Fruit fly (Drosophila melanogaster): ENCODE measurements around the gene CG15879.

The CG15879 gene

DNA sequence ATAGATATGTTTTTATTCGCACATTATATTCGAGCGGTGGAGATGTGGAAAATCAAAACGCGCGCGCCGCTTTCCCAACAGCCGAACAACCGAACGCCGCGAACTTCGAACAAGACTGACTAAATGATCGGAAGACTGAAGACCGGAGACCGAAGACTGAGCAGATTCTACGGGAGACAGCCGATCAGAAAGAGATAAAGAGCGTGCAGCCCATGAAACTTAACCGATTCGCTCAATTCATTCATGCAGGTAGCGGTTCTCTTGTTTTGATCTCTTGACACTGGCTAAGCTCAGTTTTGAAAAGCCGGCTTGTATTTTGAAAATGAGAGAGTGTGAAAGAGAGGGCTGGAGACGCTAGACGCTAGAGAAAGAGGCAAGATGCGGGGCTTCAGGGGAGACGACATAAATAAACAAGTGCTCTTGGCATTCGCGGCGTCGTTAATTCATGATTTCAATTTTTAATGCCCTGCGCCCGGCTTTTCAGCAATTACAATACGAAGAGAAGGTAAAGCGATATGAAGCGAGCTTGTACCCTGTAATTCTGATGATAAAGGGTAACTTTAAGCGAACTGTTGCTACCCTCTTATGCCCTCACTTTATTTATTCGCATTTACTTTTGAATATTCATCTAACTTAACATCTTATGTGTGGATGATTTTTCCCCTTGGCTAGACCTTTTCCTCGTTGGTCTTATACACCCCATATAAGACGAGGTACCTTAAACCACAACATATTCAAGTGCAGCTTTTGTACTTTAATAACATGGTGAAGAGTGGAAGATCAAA, 17.1 kb downstream of the CG15879 start, which contains the start of gene zormin (continued):
- TF ChIP-seq Dbx (GFP tag; IDR thresholded peaks at IDR 0.05), result peak; percentile 5; the same call in 1 of the 3 replicates
- peak; percentile 10; the same call in 1 of the 4 replicates for TF ChIP-seq Gug (GFP tag; IDR thresholded peaks at IDR 0.05)
- peak; percentile 15; the same call in 1 of the 2 replicates for TF ChIP-seq NFAT (GFP tag; IDR thresholded peaks at IDR 0.05)
- TF ChIP-seq CG4820 (GFP tag; optimal IDR thresholded peaks at IDR 0.05), result peak; percentile 38
- TF ChIP-seq lmd (GFP tag; IDR thresholded peaks at IDR 0.05), result peak; percentile 26; the same call in 1 of the 2 replicates
- no peak for TF ChIP-seq CG4404 (GFP tag; IDR thresholded peaks at IDR 0.05)
- peak; percentile 8 for TF ChIP-seq HHEX (GFP tag; optimal IDR thresholded peaks at IDR 0.05)
- TF ChIP-seq CG7357 (GFP tag; IDR thresholded peaks at IDR 0.05), result 0 out of 3 replicates have a peak, but pooled peaks have one; percentile 37
- peak; percentile 47 for TF ChIP-seq CG6689 (GFP tag; IDR thresholded peaks at IDR 0.05)
- peak; percentile 75 for TF ChIP-seq Jarid2 (GFP tag; optimal IDR thresholded peaks at IDR 0.05)
- TF ChIP-seq CG2202 (tag; optimal IDR thresholded peaks at IDR 0.05), result no peak
- no peak for TF ChIP-seq D (optimal IDR thresholded peaks at IDR 0.05)
- TF ChIP-seq D (GFP tag; optimal IDR thresholded peaks at IDR 0.05), result peak; percentile 19
- peak; percentile 54 for TF ChIP-seq CG13287 (GFP tag; IDR thresholded peaks at IDR 0.05; ENCODE audit: partially characterized antibody)

DNA sequence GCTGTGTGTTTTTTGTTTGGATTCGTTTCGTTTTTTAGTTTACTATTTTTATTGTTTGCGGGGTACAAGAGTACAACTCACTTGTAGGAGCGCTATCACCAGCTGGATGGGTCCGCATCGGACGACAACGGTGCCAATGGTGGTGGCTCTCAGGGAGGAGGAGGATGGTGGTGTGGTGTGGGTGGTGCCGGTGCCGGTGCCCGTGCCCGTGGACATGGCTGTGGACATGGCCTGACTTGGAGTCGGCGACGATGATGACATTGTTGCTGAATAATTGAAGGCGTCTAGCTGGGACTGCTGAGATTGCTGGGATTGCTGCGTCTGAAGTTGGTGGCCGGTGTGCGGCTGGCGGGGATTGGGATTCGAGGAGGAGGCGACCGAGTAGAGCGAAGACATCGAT, 19.2 kb downstream of the CG15879 start:
- TF ChIP-seq Blimp-1 (GFP tag; optimal IDR thresholded peaks at IDR 0.05) (no peak), Sin3A (optimal IDR thresholded peaks at IDR 0.05) (no peak), Dp (GFP tag; optimal IDR thresholded peaks at IDR 0.05) (no peak), CG11560 (tag; IDR thresholded peaks at IDR 0.05) (0 out of 3 replicates have a peak, but pooled peaks have one; percentile 11), CG8765 (GFP tag; IDR thresholded peaks at IDR 0.05) (no peak), NFAT (GFP tag; IDR thresholded peaks at IDR 0.05) (no peak), MTF-1 (GFP tag; optimal IDR thresholded peaks at IDR 0.05; ENCODE audit: borderline replicate concordance) (no peak), dati (GFP tag; IDR thresholded peaks at IDR 0.05) (no peak), Ets65A (GFP tag) (peak; percentile 77), pita (GFP tag; optimal IDR thresholded peaks at IDR 0.05) (no peak), crc (GFP tag; optimal IDR thresholded peaks at IDR 0.05) (no peak), CrebB (tag; optimal IDR thresholded peaks at IDR 0.05) (no peak), sens (GFP tag) (peak; percentile 24)

DNA sequence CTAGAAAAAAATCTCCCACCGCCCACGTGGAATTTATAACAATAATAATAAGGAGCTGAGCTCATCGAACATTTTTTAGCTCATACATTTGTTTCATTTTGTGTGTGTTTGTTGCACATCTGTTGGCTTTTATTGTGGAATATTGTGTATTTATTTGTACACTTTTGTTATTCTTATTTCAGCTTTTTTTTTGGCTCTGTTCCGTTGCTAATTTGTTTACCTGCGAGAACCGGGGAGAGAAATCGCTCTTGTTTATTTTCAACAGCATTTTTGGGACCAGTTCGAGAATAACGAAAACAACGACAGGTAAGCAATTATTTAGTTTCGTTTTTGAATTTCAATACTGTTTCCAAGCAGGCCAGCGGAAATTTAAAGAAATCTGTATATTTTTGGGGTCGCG, 21.1 kb downstream of the CG15879 start:
- TF ChIP-seq CG10959 (GFP tag; IDR thresholded peaks at IDR 0.05), result no peak
- TF ChIP-seq CG3838 (GFP tag; optimal IDR thresholded peaks at IDR 0.05), result no peak
- TF ChIP-seq H2.0 (GFP tag; IDR thresholded peaks at IDR 0.05), result no peak
- TF ChIP-seq az2 (GFP tag; optimal IDR thresholded peaks at IDR 0.05), result no peak
- no peak for TF ChIP-seq sr (GFP tag; IDR thresholded peaks at IDR 0.05)
- no peak for TF ChIP-seq CG9215 (GFP tag; IDR thresholded peaks at IDR 0.05)
- no peak for TF ChIP-seq CG4730 (GFP tag; IDR thresholded peaks at IDR 0.05)
- peak; percentile 44 for TF ChIP-seq CG17568 (GFP tag; optimal IDR thresholded peaks at IDR 0.05)
- no peak for TF ChIP-seq cg (GFP tag; optimal IDR thresholded peaks at IDR 0.05)
- no peak for TF ChIP-seq Dfd (GFP tag; optimal IDR thresholded peaks at IDR 0.05)
- TF ChIP-seq lbe (GFP tag; optimal IDR thresholded peaks at IDR 0.05), result no peak
- TF ChIP-seq CG14014 (GFP tag; IDR thresholded peaks at IDR 0.05), result peak; percentile 27; the same call in 1 of the 2 replicates
- TF ChIP-seq CG18476 (GFP tag; optimal IDR thresholded peaks at IDR 0.05), result no peak
- TF ChIP-seq Sry-β (GFP tag; optimal IDR thresholded peaks at IDR 0.05), result no peak
- TF ChIP-seq Kr (GFP tag; optimal IDR thresholded peaks at IDR 0.05), result no peak
- no peak for TF ChIP-seq Hmx (GFP tag; optimal IDR thresholded peaks at IDR 0.05)
- TF ChIP-seq CG6813 (GFP tag; optimal IDR thresholded peaks at IDR 0.05), result no peak
- TF ChIP-seq mirr (GFP tag; optimal IDR thresholded peaks at IDR 0.05), result no peak
- TF ChIP-seq CG4282 (GFP tag; optimal IDR thresholded peaks at IDR 0.05), result no peak
- TF ChIP-seq CG12769 (tag; optimal IDR thresholded peaks at IDR 0.05), result peak; percentile 16
- TF ChIP-seq fd3F (GFP tag; optimal IDR thresholded peaks at IDR 0.05), result peak; percentile 21
- TF ChIP-seq en (GFP tag; optimal IDR thresholded peaks at IDR 0.05), result no peak
- no peak for TF ChIP-seq zen2 (GFP tag; IDR thresholded peaks at IDR 0.05; ENCODE audit: partially characterized antibody)

Data from whole organism, embryonic.